Worm (Caenorhabditis elegans) whole organism, early embryonic: Measurements from ENCODE around the gene marc-1.

Experiments used
- ama-1 ChIP-seq: fragments of 150-350 bp; optimal IDR thresholded peaks from 2 replicates; lab custom pipeline; 2014
- flt-1 ChIP-seq: fragments of 200-800 bp; sonication (Bioruptor generic); IDR thresholded peaks from 2 replicates; pipeline ENCODE4 v1.3.6; 2022; ENCODE audit warnings: missing genetic modification characterization, missing compliant biosample characterization
- pes-1 ChIP-seq: fragments of 200-800 bp; sonication (Bioruptor generic); IDR thresholded peaks from 2 replicates; pipeline ENCODE4 v1.3.6; 2022; ENCODE audit warnings: missing genetic modification reagents, missing genetic modification characterization, missing compliant biosample characterization
- scrt-1 ChIP-seq: fragments of 200-800 bp; sonication (Bioruptor generic); IDR thresholded peaks from 2 replicates; pipeline ENCODE4 v1.3.6; 2022; ENCODE audit warnings: missing genetic modification characterization, missing compliant biosample characterization
- tbx-37 ChIP-seq: fragments of 200-800 bp; sonication (Bioruptor generic); conservative IDR thresholded peaks from 2 replicates; pipeline ENCODE4 v1.3.6; 2022; ENCODE audit warnings: missing genetic modification reagents, missing genetic modification characterization, missing compliant biosample characterization
- tra-4 ChIP-seq: sonication (generic microtip); optimal IDR thresholded peaks from 2 replicates; lab custom pipeline; 2017; ENCODE audit warnings: missing genetic modification characterization, missing compliant biosample characterization

DNA sequence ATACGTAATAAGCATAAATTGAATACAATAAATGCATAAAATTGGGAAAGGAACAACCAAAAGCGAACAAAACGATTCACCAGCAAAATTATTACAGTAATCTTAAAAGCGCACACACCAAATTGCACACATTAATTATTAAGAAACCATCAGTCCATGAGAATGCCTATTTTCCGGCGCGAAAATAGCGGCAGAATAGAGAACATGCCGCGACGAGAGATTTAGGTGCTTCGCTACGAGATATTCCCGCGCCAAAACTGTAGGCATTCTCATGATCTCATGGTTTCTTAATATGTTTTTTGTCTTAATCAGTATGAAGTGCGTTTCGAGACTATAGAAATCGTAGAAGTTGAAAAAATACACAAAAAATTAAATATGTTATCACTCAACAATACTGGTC is 44.7 kb downstream of the marc-1 start:
- TF ChIP-seq flt-1 (GFP tag; lab: Robert Waterston, UW) (no peak), pes-1 (GFP tag; lab: Robert Waterston, UW) (no peak), scrt-1 (GFP tag; lab: Robert Waterston, UW) (no peak), ama-1 (lab: Kevin White, UChicago) (no peak), tbx-37 (GFP tag; lab: Robert Waterston, UW) (no peak), tra-4 (tag; lab: Kevin White, UChicago) (no peak)
